Fruit fly (Drosophila melanogaster): ENCODE results near the gene CG11368.

dm6 chrX:7405697-7406096 lies 46.3 kb upstream of the CG11368 start, which contains the start of gene CG1677:
- TF ChIP-seq fru (GFP tag; optimal IDR thresholded peaks at IDR 0.05): no peak
- no peak for TF ChIP-seq brk (GFP tag; optimal IDR thresholded peaks at IDR 0.05)
- no peak for TF ChIP-seq Jra (GFP tag; optimal IDR thresholded peaks at IDR 0.05)
- no peak for TF ChIP-seq Mio (GFP tag; optimal IDR thresholded peaks at IDR 0.05)
- no peak for TF ChIP-seq usp (GFP tag; optimal IDR thresholded peaks at IDR 0.05)
- no peak for TF ChIP-seq Dif (GFP tag; optimal IDR thresholded peaks at IDR 0.05; ENCODE audit: partially characterized antibody)
- TF ChIP-seq h (GFP tag; optimal IDR thresholded peaks at IDR 0.05): no peak
- no peak for TF ChIP-seq lola (GFP tag; optimal IDR thresholded peaks at IDR 0.05)
- no peak for TF ChIP-seq Vsx2 (GFP tag; optimal IDR thresholded peaks at IDR 0.05; ENCODE audit: partially characterized antibody)
- TF ChIP-seq HLH106 (tag; optimal IDR thresholded peaks at IDR 0.05): no peak
- no peak for TF ChIP-seq OdsH (GFP tag; optimal IDR thresholded peaks at IDR 0.05)
- TF ChIP-seq Abd-B (GFP tag; optimal IDR thresholded peaks at IDR 0.05): no peak
